Fruit fly (Drosophila melanogaster) whole organism, prepupa: Measurements from ENCODE around the gene TAF1B.

ENCODE experiments used
- Blimp-1 ChIP-seq: fragments of 200-800 bp; sonication (Bioruptor generic); optimal IDR thresholded peaks from 3 replicates; lab custom pipeline; 2017; ENCODE audit warnings: missing biosample characterization, missing genetic modification characterization, mild to moderate bottlenecking, moderate library complexity, missing genetic modification reagents
- CG10631 ChIP-seq: fragments of 200-800 bp; sonication (Bioruptor generic); optimal IDR thresholded peaks from 2 replicates; lab custom pipeline; 2016; ENCODE audit warnings: missing biosample characterization, missing genetic modification characterization
- CG11294 ChIP-seq: fragments of 200-800 bp; sonication (Bioruptor generic); IDR thresholded peaks from 2 replicates; pipeline ENCODE4 v1.3.6; 2022; ENCODE audit warnings: missing biosample characterization, missing genetic modification characterization
- CG11762 ChIP-seq: fragments of 200-800 bp; sonication (Bioruptor generic); optimal IDR thresholded peaks from 3 replicates; lab custom pipeline; 2016; ENCODE audit warnings: missing biosample characterization, missing genetic modification characterization; ENCODE audit not compliant: insufficient read depth
- CG15336 ChIP-seq: fragments of 200-800 bp; sonication (Bioruptor generic); IDR thresholded peaks from 2 replicates; pipeline ENCODE4 v1.3.6; 2022; ENCODE audit warnings: missing biosample characterization, missing genetic modification characterization
- CG3032 ChIP-seq: fragments of 200-800 bp; optimal IDR thresholded peaks from 2 replicates; lab custom pipeline; 2019; ENCODE audit warnings: missing biosample characterization, mild to moderate bottlenecking, missing genetic modification characterization, moderate library complexity
- CG31627 ChIP-seq: fragments of 200-800 bp; sonication (Bioruptor generic); optimal IDR thresholded peaks from 3 replicates; lab custom pipeline; 2016; ENCODE audit warnings: missing biosample characterization, missing genetic modification characterization
- CG32006 ChIP-seq: fragments of 200-800 bp; sonication (Bioruptor generic); optimal IDR thresholded peaks from 3 replicates; lab custom pipeline; 2017; ENCODE audit warnings: missing biosample characterization, mild to moderate bottlenecking, missing genetic modification characterization
- CG34406 ChIP-seq: fragments of 200-800 bp; sonication (Bioruptor generic); optimal IDR thresholded peaks from 3 replicates; lab custom pipeline; 2016; ENCODE audit warnings: missing biosample characterization, missing genetic modification characterization
- CG3919 ChIP-seq: fragments of 200-800 bp; sonication (Bioruptor generic); optimal IDR thresholded peaks from 3 replicates; lab custom pipeline; 2016; ENCODE audit warnings: missing biosample characterization, missing genetic modification characterization
- CG4318 ChIP-seq: fragments of 200-800 bp; sonication (Bioruptor generic); optimal IDR thresholded peaks from 3 replicates; lab custom pipeline; 2017; ENCODE audit warnings: missing biosample characterization, mild to moderate bottlenecking, missing genetic modification characterization
- CG6163 ChIP-seq: fragments of 200-800 bp; sonication (Bioruptor generic); IDR thresholded peaks from 3 replicates; pipeline ENCODE4 v1.3.6; 2022; ENCODE audit warnings: missing biosample characterization, missing genetic modification characterization
- CG6276 ChIP-seq: fragments of 200-800 bp; sonication (Bioruptor generic); optimal IDR thresholded peaks from 2 replicates; lab custom pipeline; 2017; ENCODE audit warnings: missing biosample characterization, mild to moderate bottlenecking, missing genetic modification characterization
- CG6792 ChIP-seq: fragments of 200-800 bp; sonication (Bioruptor generic); optimal IDR thresholded peaks from 3 replicates; lab custom pipeline; 2016; ENCODE audit warnings: missing biosample characterization, missing genetic modification characterization
- CG6808 ChIP-seq: fragments of 200-800 bp; sonication (Bioruptor generic); optimal IDR thresholded peaks from 3 replicates; lab custom pipeline; 2017; ENCODE audit warnings: missing biosample characterization, missing genetic modification characterization, mild to moderate bottlenecking, moderate library complexity, missing genetic modification reagents
- CG6854 ChIP-seq: fragments of 200-800 bp; sonication (Bioruptor generic); optimal IDR thresholded peaks from 2 replicates; lab custom pipeline; 2017; ENCODE audit warnings: missing biosample characterization, mild to moderate bottlenecking, missing genetic modification characterization
- CG7368 ChIP-seq: fragments of 200-800 bp; sonication (Bioruptor generic); optimal IDR thresholded peaks from 3 replicates; lab custom pipeline; 2016; ENCODE audit warnings: missing biosample characterization, missing genetic modification characterization
- CG8119 ChIP-seq: fragments of 200-800 bp; sonication (Bioruptor generic); IDR thresholded peaks from 3 replicates; pipeline ENCODE4 v1.3.6; 2022; ENCODE audit warnings: missing biosample characterization, missing genetic modification characterization
- CG8632 ChIP-seq: fragments of 200-800 bp; sonication (Bioruptor generic); optimal IDR thresholded peaks from 3 replicates; lab custom pipeline; 2016; ENCODE audit warnings: missing biosample characterization, missing genetic modification characterization
- Eip75B ChIP-seq: fragments of 200-800 bp; sonication (Bioruptor generic); optimal IDR thresholded peaks from 3 replicates; lab custom pipeline; 2016; ENCODE audit warnings: missing biosample characterization, missing genetic modification characterization
- Eip78C ChIP-seq: fragments of 200-800 bp; sonication (Bioruptor generic); peaks from one replicate; lab custom pipeline; 2016; ENCODE audit warnings: missing biosample characterization, missing genetic modification characterization
- Eip93F ChIP-seq: fragments of 200-800 bp; sonication (Bioruptor generic); optimal IDR thresholded peaks from 2 replicates; lab custom pipeline; 2016; ENCODE audit warnings: missing biosample characterization, mild to moderate bottlenecking, missing genetic modification characterization
- Ets96B ChIP-seq: fragments of 200-800 bp; optimal IDR thresholded peaks from 2 replicates; lab custom pipeline; 2019; ENCODE audit warnings: missing biosample characterization, mild to moderate bottlenecking, missing genetic modification characterization, moderate library complexity
- Gug ChIP-seq: fragments of 200-800 bp; sonication (Bioruptor generic); IDR thresholded peaks from 2 replicates; pipeline ENCODE4 v1.3.6; 2022; ENCODE audit warnings: missing biosample characterization, missing genetic modification characterization
- Hr38 ChIP-seq: sonication (Bioruptor generic); optimal IDR thresholded peaks from 2 replicates; lab custom pipeline; 2016; ENCODE audit warnings: missing biosample characterization, missing genetic modification characterization
- Hr39 ChIP-seq: fragments of 200-800 bp; sonication (Bioruptor generic); optimal IDR thresholded peaks from 2 replicates; lab custom pipeline; 2016; ENCODE audit warnings: missing biosample characterization, missing genetic modification characterization
- Hr4 ChIP-seq: fragments of 200-800 bp; sonication (Bioruptor generic); optimal IDR thresholded peaks from 3 replicates; lab custom pipeline; 2016; ENCODE audit warnings: missing biosample characterization, missing genetic modification characterization
- Met ChIP-seq: fragments of 200-800 bp; sonication (Bioruptor generic); optimal IDR thresholded peaks from 3 replicates; lab custom pipeline; 2016; ENCODE audit warnings: missing biosample characterization, missing genetic modification characterization
- OdsH ChIP-seq: fragments of 200-800 bp; sonication (Bioruptor generic); optimal IDR thresholded peaks from 3 replicates; lab custom pipeline; 2016; ENCODE audit warnings: missing biosample characterization, missing genetic modification characterization
- Smox ChIP-seq: fragments of 200-800 bp; sonication (Bioruptor generic); optimal IDR thresholded peaks from 3 replicates; lab custom pipeline; 2016; ENCODE audit warnings: missing biosample characterization, missing genetic modification characterization
- Sox102F ChIP-seq: fragments of 200-800 bp; sonication (Bioruptor generic); optimal IDR thresholded peaks from 2 replicates; lab custom pipeline; 2016; ENCODE audit warnings: missing biosample characterization, mild to moderate bottlenecking, missing genetic modification characterization
- acj6 ChIP-seq: fragments of 200-800 bp; sonication (Bioruptor generic); optimal IDR thresholded peaks from 3 replicates; lab custom pipeline; 2016; ENCODE audit warnings: missing biosample characterization, missing genetic modification characterization
- cyc ChIP-seq: fragments of 200-800 bp; sonication (Bioruptor generic); optimal IDR thresholded peaks from 3 replicates; lab custom pipeline; 2016; ENCODE audit warnings: missing biosample characterization, missing genetic modification characterization
- eg ChIP-seq: fragments of 200-800 bp; sonication (Bioruptor generic); IDR thresholded peaks from 3 replicates; pipeline ENCODE4 v1.3.6; 2022; ENCODE audit warnings: missing biosample characterization, missing genetic modification characterization
- esn ChIP-seq: fragments of 200-800 bp; sonication (Bioruptor generic); optimal IDR thresholded peaks from 2 replicates; lab custom pipeline; 2016; ENCODE audit warnings: missing biosample characterization, mild to moderate bottlenecking, missing genetic modification characterization, moderate library complexity
- fd59A ChIP-seq: fragments of 200-800 bp; sonication (Bioruptor generic); optimal IDR thresholded peaks from 2 replicates; lab custom pipeline; 2017; ENCODE audit warnings: missing biosample characterization, mild to moderate bottlenecking, missing genetic modification characterization, missing genetic modification reagents
- fkh ChIP-seq: fragments of 200-800 bp; sonication (Bioruptor generic); optimal IDR thresholded peaks from 3 replicates; lab custom pipeline; 2017; ENCODE audit warnings: missing biosample characterization, mild to moderate bottlenecking, missing genetic modification characterization, moderate library complexity
- net ChIP-seq: fragments of 200-800 bp; sonication (Bioruptor generic); optimal IDR thresholded peaks from 3 replicates; lab custom pipeline; 2016; ENCODE audit warnings: missing biosample characterization, missing genetic modification characterization
- salr ChIP-seq, 2 experiments: fragments of 200-800 bp; sonication (Bioruptor generic); optimal IDR thresholded peaks; 3 replicates each; lab custom pipeline; 2016 to 2018; ENCODE audit warnings: missing biosample characterization in 2 of 2, missing genetic modification characterization in 2 of 2, mild to moderate bottlenecking in 1 of 2
- spab ChIP-seq: fragments of 200-800 bp; sonication (Bioruptor generic); optimal IDR thresholded peaks from 2 replicates; lab custom pipeline; 2017; ENCODE audit warnings: missing biosample characterization, mild to moderate bottlenecking, missing genetic modification characterization, missing genetic modification reagents
- ss ChIP-seq, 2 experiments: fragments of 200-800 bp; sonication (Bioruptor generic); optimal IDR thresholded peaks; 2 replicates in 1 of 2; 3 replicates in 1 of 2; lab custom pipeline; 2017 to 2018; ENCODE audit warnings: mild to moderate bottlenecking in 2 of 2, missing biosample characterization in 2 of 2, missing genetic modification characterization in 2 of 2, moderate library complexity in 1 of 2
- svp ChIP-seq: fragments of 200-800 bp; sonication (Bioruptor generic); peaks from one replicate; lab custom pipeline; 2016; ENCODE audit warnings: missing biosample characterization, missing genetic modification characterization
- vri ChIP-seq: fragments of 200-800 bp; sonication (Bioruptor generic); optimal IDR thresholded peaks from 3 replicates; lab custom pipeline; 2016; ENCODE audit warnings: missing biosample characterization, mild to moderate bottlenecking, missing genetic modification characterization

Gene TAF1B

DNA sequence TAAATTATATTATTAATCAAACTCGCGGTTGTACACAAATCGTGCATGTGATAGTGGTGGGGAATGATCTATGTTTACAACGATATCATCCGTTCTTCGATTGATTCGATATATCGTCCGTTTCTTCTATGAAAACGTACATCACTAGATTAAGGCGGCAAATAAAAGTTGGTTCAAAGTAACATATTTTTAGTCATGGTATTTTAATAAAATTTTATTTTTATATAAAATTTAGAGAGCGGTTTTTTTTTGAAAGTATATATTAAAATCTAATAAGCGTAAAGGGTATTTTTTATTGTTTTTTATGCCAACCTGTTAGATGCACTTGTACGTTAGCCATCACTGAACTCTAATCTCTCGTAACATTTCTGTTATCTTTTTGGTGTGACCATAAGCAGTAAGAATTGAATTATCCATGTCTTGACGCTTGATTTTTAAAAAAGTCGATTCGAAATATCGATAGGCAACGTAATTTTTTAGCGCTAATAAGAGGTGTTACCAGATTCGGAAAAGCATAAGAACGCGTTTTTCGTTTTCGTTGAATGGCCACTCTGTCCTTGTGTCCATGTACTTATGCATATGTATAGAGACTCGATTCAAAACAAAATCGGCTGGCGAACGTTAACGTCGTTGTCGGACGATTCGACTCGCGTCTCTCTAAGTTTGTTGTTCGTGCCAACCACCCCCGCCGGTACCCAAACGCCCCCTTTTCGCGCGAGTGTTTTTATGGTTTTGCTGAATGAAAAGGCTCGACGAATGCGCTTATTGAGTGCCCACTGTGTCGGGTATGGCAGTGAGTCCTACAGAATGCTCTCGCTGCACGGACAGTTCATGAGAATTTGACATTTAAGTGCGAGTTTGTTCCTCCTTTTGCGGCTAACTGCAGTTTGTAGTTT, at the start of gene TAF1B, which contains the start of gene Invadolysin (continued):
- TF ChIP-seq Eip93F (GFP tag; lab: Kevin White, UChicago) (peak; percentile 65), Eip75B (GFP tag; lab: Kevin White, UChicago) (peak; percentile 43), vri (GFP tag; lab: Kevin White, UChicago) (peak; percentile 30), fkh (GFP tag; lab: Kevin White, UChicago) (peak; percentile 13), CG6808 (GFP tag; lab: Kevin White, UChicago) (peak; percentile 8), Gug (peak; percentile 30; the same call in 1 of the 2 replicates), fd59A (no peak), Met (GFP tag; lab: Kevin White, UChicago) (peak; percentile 57), Hr38 (no peak), Eip78C (peak; percentile 84)

DNA sequence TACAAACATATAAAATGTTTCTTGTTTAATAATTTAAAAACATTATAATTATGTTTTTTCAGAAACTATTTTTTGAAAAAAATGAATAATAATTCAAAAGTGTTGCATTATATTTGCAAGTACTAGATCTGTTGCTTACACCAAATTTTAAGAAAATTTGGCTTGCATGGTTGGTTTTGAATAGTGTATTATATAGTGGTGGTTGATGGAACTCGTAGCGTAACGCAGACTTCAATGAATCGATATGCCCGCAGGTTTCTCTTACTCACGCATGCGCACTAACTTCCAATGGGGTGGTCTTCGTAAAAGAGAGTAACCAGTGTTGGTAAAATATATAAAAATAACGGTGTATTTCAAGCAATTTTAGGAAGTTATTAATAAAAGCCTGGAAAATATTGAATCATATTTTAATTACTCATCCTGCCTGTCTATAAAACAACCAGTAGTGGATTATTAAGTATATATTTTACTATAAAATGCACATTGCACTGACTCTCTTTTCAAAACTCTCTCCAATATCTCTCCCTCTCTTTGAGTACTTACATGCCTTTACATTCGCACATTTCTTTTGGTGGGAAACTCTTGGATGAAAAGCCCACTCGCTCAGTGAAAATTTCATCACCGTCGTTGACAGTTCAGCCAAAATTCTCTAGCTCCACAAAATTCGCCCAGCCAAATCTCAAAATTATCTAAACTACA, 46.2 kb upstream of the TAF1B start, which contains the start of gene Syn:
Syn (plus strand) TSS at position 606 of the 699 bp plus-strand sequence.
- TF ChIP-seq CG3919 (GFP tag; lab: Kevin White, UChicago): no peak
- TF ChIP-seq net (GFP tag; lab: Kevin White, UChicago): no peak
- peak; percentile 37 for TF ChIP-seq Hr4
- no peak for TF ChIP-seq eg (GFP tag; lab: Robert Waterston, UW)
- TF ChIP-seq CG32006 (GFP tag; lab: Kevin White, UChicago): peak; percentile 4
- TF ChIP-seq vri (GFP tag; lab: Kevin White, UChicago): no peak
- TF ChIP-seq Hr38: no peak
- no peak for TF ChIP-seq Sox102F (GFP tag; lab: Kevin White, UChicago)
- peak; percentile 48 for TF ChIP-seq Eip78C
- TF ChIP-seq OdsH (GFP tag; lab: Kevin White, UChicago): no peak
- TF ChIP-seq cyc: no peak
- no peak for TF ChIP-seq svp (GFP tag; lab: Kevin White, UChicago)

DNA sequence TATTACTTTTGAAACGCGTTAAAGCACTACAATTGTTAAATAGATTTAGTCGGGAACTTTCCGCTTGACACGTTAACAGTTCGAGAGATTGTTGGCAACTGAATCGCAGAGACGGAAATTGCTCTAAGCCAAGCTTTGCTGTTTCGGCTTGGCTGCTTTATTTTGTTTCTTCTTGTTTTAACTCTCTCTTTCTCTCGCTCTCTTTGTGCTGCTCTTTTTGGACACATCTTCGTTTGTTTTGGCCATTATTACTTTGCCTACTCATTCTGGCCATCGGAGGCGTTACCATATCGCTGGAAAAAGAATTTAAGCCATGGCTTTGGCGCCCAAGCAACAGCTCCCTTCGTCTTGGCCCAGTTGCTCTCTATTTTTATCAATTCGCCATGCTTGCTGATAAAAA, 45.5 kb upstream of the TAF1B start, which contains the start of gene CG12814:
CG12814 (minus strand) TSS at position 84 of the 400 bp plus-strand sequence.
- TF ChIP-seq CG6854 (GFP tag; lab: Kevin White, UChicago) (no peak), CG34406 (GFP tag; lab: Kevin White, UChicago) (peak; percentile 12), CG11294 (GFP tag; lab: Robert Waterston, UW) (no peak), CG11762 (peak; percentile 17), CG31627 (GFP tag; lab: Kevin White, UChicago) (no peak), vri (GFP tag; lab: Kevin White, UChicago) (peak; percentile 30), CG6792 (GFP tag; lab: Kevin White, UChicago) (no peak), Ets96B (peak; percentile 46), cyc (no peak), eg (GFP tag; lab: Robert Waterston, UW) (peak; percentile 76; the same call in 2 of the 3 replicates), CG8119 (GFP tag; lab: Robert Waterston, UW) (peak; percentile 66; the same call in 2 of the 3 replicates), CG4318 (GFP tag; lab: Kevin White, UChicago) (no peak), CG15336 (peak; percentile 68), CG7368 (no peak), OdsH (GFP tag; lab: Kevin White, UChicago) (no peak), esn (GFP tag; lab: Kevin White, UChicago) (peak; percentile 19), CG6163 (GFP tag; lab: Robert Waterston, UW) (peak; percentile 93), Met (GFP tag; lab: Kevin White, UChicago) (no peak), salr (GFP tag; optimal IDR thresholded peaks at IDR 0.05; lab: Kevin White, UChicago) (no peak), ss (GFP tag; optimal IDR thresholded peaks at IDR 0.05; lab: Kevin White, UChicago) (peak; percentile 68 to 81), CG8632 (GFP tag; lab: Kevin White, UChicago) (peak; percentile 25), CG6276 (peak; percentile 64), CG10631 (GFP tag; lab: Kevin White, UChicago) (no peak), Smox (GFP tag; lab: Kevin White, UChicago) (no peak), spab (GFP tag; lab: Kevin White, UChicago) (peak; percentile 15), fd59A (peak; percentile 8), CG3919 (GFP tag; lab: Kevin White, UChicago) (peak; percentile 40), Hr38 (no peak), Blimp-1 (GFP tag; lab: Kevin White, UChicago) (no peak), svp (GFP tag; lab: Kevin White, UChicago) (no peak), CG3032 (tag; lab: Kevin White, UChicago) (peak; percentile 23), acj6 (no peak), Hr39 (GFP tag; lab: Kevin White, UChicago) (no peak)
